Worm (Caenorhabditis elegans) whole organism, young adult: ENCODE measurements around the gene fbxa-79.

Experiments used
- B0261.1 ChIP-seq: sonication (generic microtip); optimal IDR thresholded peaks from 2 replicates; lab custom pipeline; 2016; ENCODE audit warnings: mild to moderate bottlenecking, missing genetic modification characterization, moderate library complexity, missing compliant biosample characterization
- C06A6.2 ChIP-seq: fragments of 200-800 bp; sonication (Bioruptor generic); conservative IDR thresholded peaks from 2 replicates; pipeline ENCODE4 v1.3.6; 2022; ENCODE audit warnings: missing genetic modification characterization, missing compliant biosample characterization
- D2030.7 ChIP-seq: fragments of 200-800 bp; sonication (Bioruptor generic); IDR thresholded peaks from 2 replicates; pipeline ENCODE4 v1.3.6; 2022; ENCODE audit warnings: missing genetic modification reagents, missing genetic modification characterization, missing compliant biosample characterization
- F22D6.2 ChIP-seq: sonication (generic microtip); optimal IDR thresholded peaks from 2 replicates; lab custom pipeline; 2016; ENCODE audit warnings: mild to moderate bottlenecking, missing genetic modification characterization, missing compliant biosample characterization
- F52B5.7 ChIP-seq: sonication (generic microtip); optimal IDR thresholded peaks from 2 replicates; lab custom pipeline; 2016; ENCODE audit warnings: mild to moderate bottlenecking, missing genetic modification characterization, missing compliant biosample characterization
- F55B11.4 ChIP-seq: sonication (generic microtip); optimal IDR thresholded peaks from 2 replicates; lab custom pipeline; 2016; ENCODE audit warnings: missing compliant biosample characterization, missing genetic modification characterization, borderline replicate concordance; ENCODE audit not compliant: insufficient read depth
- F57A8.1 ChIP-seq: fragments of 200-800 bp; sonication (Bioruptor generic); optimal IDR thresholded peaks from 2 replicates; lab custom pipeline; 2018; ENCODE audit warnings: mild to moderate bottlenecking, missing genetic modification characterization, moderate library complexity, missing compliant biosample characterization
- F57C9.4 ChIP-seq: sonication (generic microtip); optimal IDR thresholded peaks from 2 replicates; lab custom pipeline; 2017; ENCODE audit warnings: mild to moderate bottlenecking, missing genetic modification characterization, missing compliant biosample characterization
- Y53F4B.3 ChIP-seq: fragments of 200-800 bp; sonication (Bioruptor generic); IDR thresholded peaks from 2 replicates; pipeline ENCODE4 v1.3.6; 2022; ENCODE audit warnings: missing genetic modification reagents, missing genetic modification characterization, missing compliant biosample characterization
- Y53G8AR.9 ChIP-seq: fragments of 200-800 bp; sonication (Bioruptor generic); conservative IDR thresholded peaks from 2 replicates; pipeline ENCODE4 v1.3.6; 2022; ENCODE audit warnings: missing genetic modification reagents, missing genetic modification characterization, missing compliant biosample characterization
- Y79H2A.3 ChIP-seq: fragments of 200-800 bp; sonication (Bioruptor generic); conservative IDR thresholded peaks from 2 replicates; pipeline ENCODE4 v1.3.6; 2022; ENCODE audit warnings: missing genetic modification reagents, missing genetic modification characterization, missing compliant biosample characterization
- bed-1 ChIP-seq: fragments of 200-800 bp; sonication (Bioruptor generic); IDR thresholded peaks from 2 replicates; pipeline ENCODE4 v1.3.6; 2022; ENCODE audit warnings: missing genetic modification reagents, missing genetic modification characterization, missing compliant biosample characterization
- ccch-3 ChIP-seq: fragments of 200-800 bp; sonication (Bioruptor generic); optimal IDR thresholded peaks from 2 replicates; lab custom pipeline; 2018; ENCODE audit warnings: mild to moderate bottlenecking, missing genetic modification characterization, missing compliant biosample characterization
- cebp-1 ChIP-seq, 2 experiments: fragments of 200-800 bp in 1 of 2; sonication (Bioruptor generic) in 1 of 2; sonication (generic microtip) in 1 of 2; IDR thresholded peaks in 1 of 2; optimal IDR thresholded peaks in 1 of 2; 2 replicates each; pipeline versions ENCODE4 v1.3.6 to Lab custom; 2017 to 2022; ENCODE audit warnings: missing compliant biosample characterization in 2 of 2, missing genetic modification characterization in 2 of 2, mild to moderate bottlenecking in 1 of 2, missing genetic modification reagents in 1 of 2, moderate library complexity in 1 of 2
- ceh-27 ChIP-seq: fragments of 200-800 bp; sonication (Bioruptor generic); optimal IDR thresholded peaks from 2 replicates; lab custom pipeline; 2018; ENCODE audit warnings: mild to moderate bottlenecking, missing genetic modification characterization, moderate library complexity, missing compliant biosample characterization
- ceh-40 ChIP-seq: fragments of 200-800 bp; sonication (Bioruptor generic); IDR thresholded peaks from 2 replicates; pipeline ENCODE4 v1.3.6; 2022; ENCODE audit warnings: missing genetic modification characterization, missing compliant biosample characterization
- ceh-91 ChIP-seq: fragments of 200-800 bp; sonication (Bioruptor generic); IDR thresholded peaks from 2 replicates; pipeline ENCODE4 v1.3.6; 2022; ENCODE audit warnings: missing genetic modification reagents, missing genetic modification characterization, missing compliant biosample characterization
- dpff-1 ChIP-seq: sonication (generic microtip); optimal IDR thresholded peaks from 2 replicates; lab custom pipeline; 2017; ENCODE audit warnings: mild to moderate bottlenecking, missing genetic modification characterization, missing compliant biosample characterization
- egl-44 ChIP-seq: fragments of 200-800 bp; sonication (Bioruptor generic); IDR thresholded peaks from 2 replicates; pipeline ENCODE4 v1.3.6; 2022; ENCODE audit warnings: missing genetic modification reagents, missing genetic modification characterization, missing compliant biosample characterization
- egrh-3 ChIP-seq: fragments of 200-800 bp; sonication (Bioruptor generic); IDR thresholded peaks from 2 replicates; pipeline ENCODE4 v1.3.6; 2022; ENCODE audit warnings: missing genetic modification reagents, missing genetic modification characterization, missing compliant biosample characterization
- ekl-4 ChIP-seq: fragments of 200-800 bp; sonication (Bioruptor generic); IDR thresholded peaks from 2 replicates; pipeline ENCODE4 v1.3.6; 2022; ENCODE audit warnings: missing genetic modification reagents, missing genetic modification characterization, missing compliant biosample characterization
- fkh-3 ChIP-seq: sonication (generic microtip); optimal IDR thresholded peaks from 2 replicates; lab custom pipeline; 2016; ENCODE audit warnings: mild to moderate bottlenecking, missing genetic modification characterization, missing compliant biosample characterization
- him-1 ChIP-seq: sonication (generic microtip); optimal IDR thresholded peaks from 2 replicates; lab custom pipeline; 2016; ENCODE audit warnings: missing genotype, missing genetic modification reagents, missing genetic modification characterization, missing compliant biosample characterization
- hlh-26 ChIP-seq: fragments of 200-800 bp; sonication (Bioruptor generic); conservative IDR thresholded peaks from 2 replicates; pipeline ENCODE4 v1.3.6; 2022; ENCODE audit warnings: missing genetic modification reagents, missing genetic modification characterization, missing compliant biosample characterization
- madf-10 ChIP-seq: sonication (generic microtip); optimal IDR thresholded peaks from 2 replicates; lab custom pipeline; 2016; ENCODE audit warnings: mild to moderate bottlenecking, missing genetic modification characterization, missing compliant biosample characterization
- madf-6 ChIP-seq: fragments of 200-800 bp; sonication (Bioruptor generic); IDR thresholded peaks from 2 replicates; pipeline ENCODE4 v1.3.6; 2022; ENCODE audit warnings: missing genetic modification reagents, missing genetic modification characterization, missing compliant biosample characterization
- madf-8 ChIP-seq: fragments of 200-800 bp; sonication (Bioruptor generic); conservative IDR thresholded peaks from 2 replicates; pipeline ENCODE4 v1.3.6; 2022; ENCODE audit warnings: missing genetic modification reagents, missing genetic modification characterization, missing compliant biosample characterization
- nfyb-1 ChIP-seq: fragments of 200-800 bp; sonication (Bioruptor generic); IDR thresholded peaks from 2 replicates; pipeline ENCODE4 v1.3.6; 2022; ENCODE audit warnings: missing genetic modification reagents, missing genetic modification characterization, missing compliant biosample characterization
- nhr-120 ChIP-seq: fragments of 200-800 bp; sonication (Bioruptor generic); IDR thresholded peaks from 2 replicates; pipeline ENCODE4 v1.3.6; 2022; ENCODE audit warnings: missing genetic modification characterization, missing compliant biosample characterization
- nhr-80 ChIP-seq: sonication (generic microtip); optimal IDR thresholded peaks from 2 replicates; lab custom pipeline; 2016; ENCODE audit warnings: missing genetic modification characterization, missing compliant biosample characterization
- rpc-1 ChIP-seq, 2 experiments: fragments of 150-350 bp in 1 of 2; sonication (generic microtip) in 1 of 2; optimal IDR thresholded peaks; 2 replicates each; lab custom pipeline; 2014 to 2018; ENCODE audit warnings: missing biosample characterization in 1 of 2, missing genetic modification characterization in 1 of 2, missing genetic modification reagents in 1 of 2, missing genotype in 1 of 2
- sea-2 ChIP-seq: fragments of 200-800 bp; sonication (Bioruptor generic); IDR thresholded peaks from 2 replicates; pipeline ENCODE4 v1.3.6; 2022; ENCODE audit warnings: missing genetic modification characterization, missing compliant biosample characterization
- tbx-9 ChIP-seq: sonication (generic microtip); optimal IDR thresholded peaks from 2 replicates; lab custom pipeline; 2016; ENCODE audit warnings: borderline replicate concordance, missing genetic modification characterization, inconsistent platforms, missing compliant biosample characterization
- tlf-1 ChIP-seq: fragments of 200-800 bp; sonication (Bioruptor generic); optimal IDR thresholded peaks from 2 replicates; lab custom pipeline; 2018; ENCODE audit warnings: mild to moderate bottlenecking, missing genetic modification characterization, missing compliant biosample characterization
- unc-62 ChIP-seq: fragments of 150-350 bp; optimal IDR thresholded peaks from 2 replicates; lab custom pipeline; 2014; ENCODE audit warnings: missing biosample characterization, missing genetic modification reagents, missing genetic modification characterization
- ztf-18 ChIP-seq: sonication (generic microtip); optimal IDR thresholded peaks from 2 replicates; lab custom pipeline; 2016; ENCODE audit warnings: missing genotype, mild to moderate bottlenecking, missing genetic modification characterization, missing compliant biosample characterization
- ztf-3 ChIP-seq: fragments of 200-800 bp; sonication (Bioruptor generic); optimal IDR thresholded peaks from 2 replicates; lab custom pipeline; 2018; ENCODE audit warnings: mild to moderate bottlenecking, missing genetic modification characterization, missing compliant biosample characterization

Gene fbxa-79

ce11 chrIII:1347003-1347402 lies 38.9 kb upstream of the fbxa-79 start:
- TF ChIP-seq sea-2 (GFP tag; lab: Robert Waterston, UW) (no peak), F55B11.4 (no peak)

- TF ChIP-seq ztf-3 (no peak), F57C9.4 (no peak), tbx-9 (tag; lab: Kevin White, UChicago) (no peak), tlf-1 (GFP tag; lab: Kevin White, UChicago) (no peak), ekl-4 (GFP tag; lab: Robert Waterston, UW) (no peak), nhr-120 (GFP tag; lab: Robert Waterston, UW) (no peak), rpc-1 (optimal IDR thresholded peaks at IDR 0.05; lab: Kevin White, UChicago) (no peak), rpc-1 (tag; optimal IDR thresholded peaks at IDR 0.05; lab: Kevin White, UChicago) (no peak), ceh-91 (GFP tag; lab: Robert Waterston, UW) (no peak), C06A6.2 (GFP tag; lab: Robert Waterston, UW) (no peak), madf-6 (GFP tag; lab: Robert Waterston, UW) (no peak), F22D6.2 (tag; lab: Kevin White, UChicago) (no peak), Y53F4B.3 (GFP tag; lab: Robert Waterston, UW) (no peak), ceh-27 (GFP tag; lab: Kevin White, UChicago) (no peak), sea-2 (GFP tag; lab: Robert Waterston, UW) (no peak), ccch-3 (GFP tag; lab: Kevin White, UChicago) (no peak), him-1 (tag; lab: Kevin White, UChicago) (no peak)
- TF ChIP-seq, all 124 proteins: peak for 0
These were observed 37.6 kb upstream of the fbxa-79 start, which contains the start of gene Y82E9BL.6 for ce11 chrIII:1345694-1346093. TSS of gene Y82E9BL.6 (minus strand) at chrIII:1345794.

ce11 chrIII:1342919-1343419 lies 34.9 kb upstream of the fbxa-79 start, which contains the start of gene fbxa-27:
TSS of gene fbxa-27 (plus strand) at chrIII:1342969.
- no peak for TF ChIP-seq madf-10 (tag; lab: Kevin White, UChicago)
- no peak for TF ChIP-seq F57C9.4
- TF ChIP-seq B0261.1 (tag; lab: Kevin White, UChicago), result no peak
- no peak for TF ChIP-seq ccch-3 (GFP tag; lab: Kevin White, UChicago)
- no peak for TF ChIP-seq fkh-3 (tag; lab: Kevin White, UChicago)
- TF ChIP-seq F55B11.4, result no peak
- no peak for TF ChIP-seq F57A8.1 (GFP tag; lab: Kevin White, UChicago)
- TF ChIP-seq Y79H2A.3 (GFP tag; lab: Robert Waterston, UW), result no peak
- no peak for TF ChIP-seq ceh-40 (GFP tag; lab: Robert Waterston, UW)
- TF ChIP-seq ztf-18 (tag; lab: Kevin White, UChicago), result no peak
- TF ChIP-seq bed-1 (GFP tag; lab: Robert Waterston, UW), result no peak
- no peak for TF ChIP-seq F22D6.2 (tag; lab: Kevin White, UChicago)
- TF ChIP-seq D2030.7 (GFP tag; lab: Robert Waterston, UW), result no peak
- no peak for TF ChIP-seq egl-44 (GFP tag; lab: Robert Waterston, UW)
- TF ChIP-seq egrh-3, result no peak
- no peak for TF ChIP-seq Y53G8AR.9 (GFP tag; lab: Robert Waterston, UW)
- no peak for TF ChIP-seq madf-8 (GFP tag; lab: Robert Waterston, UW)
- TF ChIP-seq hlh-26 (GFP tag; lab: Robert Waterston, UW), result no peak
- TF ChIP-seq, all 124 proteins: peak for 0

ce11 chrIII:1342488-1342887 lies 34.4 kb upstream of the fbxa-79 start, which contains the start of gene fbxa-26:
TSS of gene fbxa-26 (minus strand) at chrIII:1342522.
- TF ChIP-seq cebp-1 (GFP tag; IDR thresholded peaks at IDR 0.05; lab: Robert Waterston, UW) (peak; percentile 55; the same call in 1 of the 2 replicates), cebp-1 (tag; optimal IDR thresholded peaks at IDR 0.05; lab: Kevin White, UChicago) (peak; percentile 70), nhr-80 (tag; lab: Kevin White, UChicago) (peak; percentile 55), F52B5.7 (no peak), dpff-1 (tag; lab: Kevin White, UChicago) (no peak), unc-62 (peak; percentile 0), nfyb-1 (no peak)
